Fruit fly (Drosophila melanogaster) whole organism: ENCODE results near the gene CG31468.

Experiments
- CG8478 ChIP-seq: fragments of >200 bp; optimal IDR thresholded peaks from 2 replicates; lab custom pipeline; 2018; ENCODE audit warnings: inconsistent platforms
- EcR ChIP-seq, 2 experiments: fragments of >200 bp; optimal IDR thresholded peaks; 2 replicates each; lab custom pipeline; 2017; ENCODE audit warnings: missing biosample characterization in 2 of 2, missing genetic modification characterization in 2 of 2, missing genetic modification reagents in 2 of 2
- usp ChIP-seq: fragments of >200 bp; optimal IDR thresholded peaks from 2 replicates; lab custom pipeline; 2017; ENCODE audit warnings: missing biosample characterization, missing genetic modification characterization, mixed read lengths

dm6 chr3R:23724843-23725506 lies 24.8 kb upstream of the CG31468 start:
- TF ChIP-seq EcR (GFP tag; optimal IDR thresholded peaks at IDR 0.05; lab: Kevin White, UChicago) (no peak), CG8478 (lab: Kevin White, UChicago) (no peak), usp (no peak)
